Fruit fly (Drosophila melanogaster) whole organism, prepupa: ENCODE results near the gene Prp4k.

Source experiments
- CG3919 ChIP-seq: fragments of 200-800 bp; sonication (Bioruptor generic); optimal IDR thresholded peaks from 3 replicates; lab custom pipeline; 2016; ENCODE audit warnings: missing biosample characterization, missing genetic modification characterization
- Eip78C ChIP-seq: fragments of 200-800 bp; sonication (Bioruptor generic); peaks from one replicate; lab custom pipeline; 2016; ENCODE audit warnings: missing biosample characterization, missing genetic modification characterization
- Sox102F ChIP-seq: fragments of 200-800 bp; sonication (Bioruptor generic); optimal IDR thresholded peaks from 2 replicates; lab custom pipeline; 2016; ENCODE audit warnings: missing biosample characterization, mild to moderate bottlenecking, missing genetic modification characterization
- fd85E ChIP-seq: fragments of 200-800 bp; sonication (Bioruptor generic); optimal IDR thresholded peaks from 3 replicates; lab custom pipeline; 2016; ENCODE audit warnings: missing biosample characterization, missing genetic modification characterization
- vri ChIP-seq: fragments of 200-800 bp; sonication (Bioruptor generic); optimal IDR thresholded peaks from 3 replicates; lab custom pipeline; 2016; ENCODE audit warnings: missing biosample characterization, mild to moderate bottlenecking, missing genetic modification characterization

DNA sequence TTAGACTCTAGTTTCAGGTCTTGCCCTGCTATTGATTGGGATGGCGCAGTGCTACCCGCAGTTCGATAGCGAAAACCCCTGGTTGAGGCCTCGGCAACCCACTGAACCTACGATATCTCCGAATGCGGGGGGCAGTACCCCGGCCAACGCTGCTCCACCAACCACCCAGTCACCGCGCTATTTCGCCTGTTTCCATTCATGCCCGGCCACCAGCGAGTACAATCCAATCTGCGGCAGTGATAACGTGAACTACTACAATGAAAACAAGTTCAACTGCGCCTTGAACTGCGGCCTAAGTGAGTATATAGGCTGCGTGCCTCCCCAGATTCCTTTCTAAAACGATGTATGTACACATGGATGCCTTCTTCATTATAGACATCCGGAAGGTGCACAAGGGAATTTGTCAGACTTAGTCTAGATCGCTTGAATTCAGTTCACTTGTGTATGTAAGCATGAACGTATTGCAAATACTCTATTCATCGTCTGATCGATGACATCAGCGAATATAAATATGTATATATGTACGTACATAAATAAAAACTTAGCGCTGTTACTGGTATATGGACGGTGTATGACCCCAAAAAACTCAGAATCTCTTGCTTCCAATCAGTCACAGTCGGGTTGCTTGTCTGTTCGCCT is 6.3 kb upstream of the Prp4k start, which contains the start of gene CG13877:
- TF ChIP-seq vri (GFP tag; lab: Kevin White, UChicago) (no peak), Eip78C (no peak), Sox102F (GFP tag; lab: Kevin White, UChicago) (no peak), fd85E (GFP tag; lab: Kevin White, UChicago) (no peak), CG3919 (no peak)
